Worm (Caenorhabditis elegans) whole organism, L3 larva: Measurements from ENCODE around the gene C23H3.5.
A peak's percentile ranks its signal among the peaks of the same experiment; 100 is the strongest.

ENCODE experiments used
- R02D3.7 ChIP-seq: fragments of 150-350 bp; optimal IDR thresholded peaks from 2 replicates; lab custom pipeline; 2014; ENCODE audit warnings: missing biosample characterization, missing genetic modification characterization
- ZK546.5 ChIP-seq: sonication (generic microtip); optimal IDR thresholded peaks from 2 replicates; lab custom pipeline; 2017; ENCODE audit warnings: missing biosample characterization, missing genetic modification characterization
- aly-2 ChIP-seq: fragments of 150-350 bp; optimal IDR thresholded peaks from 2 replicates; lab custom pipeline; 2014; ENCODE audit warnings: missing biosample characterization, missing genetic modification characterization
- ama-1 ChIP-seq: fragments of 150-350 bp; optimal IDR thresholded peaks from 2 replicates; lab custom pipeline; 2018
- ceh-16 ChIP-seq: sonication (generic microtip); optimal IDR thresholded peaks from 2 replicates; lab custom pipeline; 2017; ENCODE audit warnings: missing biosample characterization, missing genetic modification characterization
- ceh-28 ChIP-seq: fragments of 150-350 bp; optimal IDR thresholded peaks from 2 replicates; lab custom pipeline; 2014; ENCODE audit warnings: missing biosample characterization, missing genetic modification reagents, missing genetic modification characterization
- ceh-82 ChIP-seq: fragments of 150-350 bp; optimal IDR thresholded peaks from 2 replicates; lab custom pipeline; 2014; ENCODE audit warnings: missing biosample characterization, missing genetic modification characterization
- ceh-9 ChIP-seq: sonication (generic microtip); optimal IDR thresholded peaks from 2 replicates; lab custom pipeline; 2018; ENCODE audit warnings: missing biosample characterization, missing genetic modification characterization
- daf-12 ChIP-seq: fragments of 150-350 bp; optimal IDR thresholded peaks from 2 replicates; lab custom pipeline; 2014; ENCODE audit warnings: missing biosample characterization, missing genetic modification reagents, missing genetic modification characterization
- egl-27 ChIP-seq: sonication (generic microtip); optimal IDR thresholded peaks from 4 replicates; lab custom pipeline; 2017; ENCODE audit warnings: missing biosample characterization, missing genetic modification reagents, missing genetic modification characterization
- egl-5 ChIP-seq: fragments of 150-350 bp; optimal IDR thresholded peaks from 2 replicates; lab custom pipeline; 2017; ENCODE audit warnings: missing biosample characterization, missing genetic modification reagents, missing genetic modification characterization, inconsistent platforms
- elt-1 ChIP-seq: fragments of 150-350 bp; optimal IDR thresholded peaks from 2 replicates; lab custom pipeline; 2014; ENCODE audit warnings: missing biosample characterization, missing genetic modification characterization
- elt-2 ChIP-seq: sonication (generic microtip); optimal IDR thresholded peaks from 2 replicates; lab custom pipeline; 2016; ENCODE audit warnings: missing genetic modification reagents, mild to moderate bottlenecking, missing genetic modification characterization, missing compliant biosample characterization
- elt-3 ChIP-seq, 3 experiments: fragments of 150-350 bp in 1 of 3; sonication (generic microtip) in 2 of 3; optimal IDR thresholded peaks; 2 replicates in 2 of 3; 4 replicates in 1 of 3; lab custom pipeline; 2014 to 2017; ENCODE audit warnings: missing biosample characterization in 3 of 3, missing genetic modification characterization in 3 of 3
- eor-1 ChIP-seq, 2 experiments: fragments of 150-350 bp; optimal IDR thresholded peaks; 2 replicates each; lab custom pipeline; 2014 to 2018; ENCODE audit warnings: missing biosample characterization in 2 of 2, missing genetic modification characterization in 2 of 2
- fkh-10 ChIP-seq: sonication (generic microtip); optimal IDR thresholded peaks from 2 replicates; lab custom pipeline; 2017; ENCODE audit warnings: missing biosample characterization, missing genetic modification reagents, missing genetic modification characterization
- fkh-2 ChIP-seq: fragments of 150-350 bp; optimal IDR thresholded peaks from 2 replicates; lab custom pipeline; 2014; ENCODE audit warnings: missing biosample characterization, missing genetic modification reagents, missing genetic modification characterization
- fos-1 ChIP-seq: fragments of 150-350 bp; optimal IDR thresholded peaks from 2 replicates; lab custom pipeline; 2014; ENCODE audit warnings: missing biosample characterization, missing genetic modification characterization
- hmg-11 ChIP-seq: sonication (generic microtip); optimal IDR thresholded peaks from 2 replicates; lab custom pipeline; 2016; ENCODE audit warnings: missing genetic modification characterization, missing compliant biosample characterization
- jun-1 ChIP-seq: fragments of 150-350 bp; optimal IDR thresholded peaks from 2 replicates; lab custom pipeline; 2014; ENCODE audit warnings: missing biosample characterization, missing genetic modification reagents, missing genetic modification characterization
- lin-15B ChIP-seq: fragments of 150-350 bp; optimal IDR thresholded peaks from 2 replicates; lab custom pipeline; 2014; ENCODE audit warnings: missing biosample characterization, missing genetic modification characterization
- lin-39 ChIP-seq: fragments of 150-350 bp; optimal IDR thresholded peaks from 2 replicates; lab custom pipeline; 2018; ENCODE audit warnings: missing biosample characterization, missing genetic modification reagents, missing genetic modification characterization
- lsy-12 ChIP-seq: sonication (generic microtip); optimal IDR thresholded peaks from 2 replicates; lab custom pipeline; 2016; ENCODE audit warnings: mild to moderate bottlenecking, missing genetic modification characterization, missing compliant biosample characterization
- mdl-1 ChIP-seq: fragments of 150-350 bp; optimal IDR thresholded peaks from 2 replicates; lab custom pipeline; 2014; ENCODE audit warnings: missing biosample characterization, missing genetic modification characterization
- mml-1 ChIP-seq: fragments of 150-350 bp; sonication (generic microtip); optimal IDR thresholded peaks from 3 replicates; lab custom pipeline; 2014; ENCODE audit warnings: missing biosample characterization, missing genetic modification characterization
- nfya-1 ChIP-seq: sonication (generic microtip); optimal IDR thresholded peaks from 2 replicates; lab custom pipeline; 2017; ENCODE audit warnings: missing genetic modification characterization, mild to moderate bottlenecking, missing compliant biosample characterization, antibody characterized with exemption, moderate library complexity; ENCODE audit not compliant: insufficient read depth
- nhr-11 ChIP-seq: fragments of 150-350 bp; optimal IDR thresholded peaks from 2 replicates; lab custom pipeline; 2014; ENCODE audit warnings: missing biosample characterization, missing genetic modification characterization
- nhr-12 ChIP-seq: fragments of 150-350 bp; optimal IDR thresholded peaks from 2 replicates; lab custom pipeline; 2014; ENCODE audit warnings: missing biosample characterization, missing genetic modification characterization
- nhr-23 ChIP-seq: fragments of 150-350 bp; optimal IDR thresholded peaks from 2 replicates; lab custom pipeline; 2014; ENCODE audit warnings: missing biosample characterization, missing genetic modification reagents, missing genetic modification characterization
- nhr-25 ChIP-seq: sonication (generic microtip); optimal IDR thresholded peaks from 2 replicates; lab custom pipeline; 2017; ENCODE audit warnings: missing biosample characterization, missing genetic modification characterization
- nhr-28 ChIP-seq: fragments of 150-350 bp; optimal IDR thresholded peaks from 2 replicates; lab custom pipeline; 2014; ENCODE audit warnings: missing biosample characterization, missing genetic modification characterization
- nhr-43 ChIP-seq: sonication (generic microtip); optimal IDR thresholded peaks from 2 replicates; lab custom pipeline; 2016; ENCODE audit warnings: mild to moderate bottlenecking, missing genetic modification characterization, missing compliant biosample characterization; ENCODE audit not compliant: poor library complexity, severe bottlenecking
- nhr-67 ChIP-seq: fragments of 150-350 bp; optimal IDR thresholded peaks from 2 replicates; lab custom pipeline; 2014; ENCODE audit warnings: missing biosample characterization, missing genetic modification characterization
- nhr-77 ChIP-seq: fragments of 150-350 bp; optimal IDR thresholded peaks from 2 replicates; lab custom pipeline; 2014; ENCODE audit warnings: missing biosample characterization, missing genetic modification characterization
- pha-4 ChIP-seq: fragments of 150-350 bp; optimal IDR thresholded peaks from 2 replicates; lab custom pipeline; 2014; ENCODE audit warnings: missing biosample characterization, missing genetic modification reagents, missing genetic modification characterization
- pqm-1 ChIP-seq: fragments of 150-350 bp; optimal IDR thresholded peaks from 2 replicates; lab custom pipeline; 2017; ENCODE audit warnings: missing biosample characterization, missing genetic modification characterization, inconsistent platforms
- sea-2 ChIP-seq: fragments of 150-350 bp; sonication (generic microtip); optimal IDR thresholded peaks from 4 replicates; lab custom pipeline; 2014; ENCODE audit warnings: missing biosample characterization, missing genetic modification reagents, missing genetic modification characterization
- skn-1 ChIP-seq: fragments of 150-350 bp; optimal IDR thresholded peaks from 2 replicates; lab custom pipeline; 2014; ENCODE audit warnings: missing biosample characterization, missing genetic modification characterization
- snpc-4 ChIP-seq: fragments of 150-350 bp; optimal IDR thresholded peaks from 2 replicates; lab custom pipeline; 2014; ENCODE audit warnings: missing biosample characterization, missing genetic modification characterization
- tbx-2 ChIP-seq: sonication (generic microtip); optimal IDR thresholded peaks from 2 replicates; lab custom pipeline; 2016; ENCODE audit warnings: mild to moderate bottlenecking, missing genetic modification characterization, missing compliant biosample characterization
- unc-39 ChIP-seq: sonication (generic microtip); optimal IDR thresholded peaks from 4 replicates; lab custom pipeline; 2017; ENCODE audit warnings: missing biosample characterization, missing genetic modification characterization
- unc-62 ChIP-seq: fragments of 150-350 bp; sonication (generic microtip); optimal IDR thresholded peaks from 4 replicates; lab custom pipeline; 2014; ENCODE audit warnings: missing biosample characterization, missing genetic modification reagents, missing genetic modification characterization
- zag-1 ChIP-seq: fragments of 150-350 bp; optimal IDR thresholded peaks from 2 replicates; lab custom pipeline; 2014; ENCODE audit warnings: missing biosample characterization, missing genetic modification characterization
- ztf-4 ChIP-seq: fragments of 150-350 bp; optimal IDR thresholded peaks from 2 replicates; lab custom pipeline; 2014; ENCODE audit warnings: missing biosample characterization, missing genetic modification characterization

C23H3.5 gene

DNA sequence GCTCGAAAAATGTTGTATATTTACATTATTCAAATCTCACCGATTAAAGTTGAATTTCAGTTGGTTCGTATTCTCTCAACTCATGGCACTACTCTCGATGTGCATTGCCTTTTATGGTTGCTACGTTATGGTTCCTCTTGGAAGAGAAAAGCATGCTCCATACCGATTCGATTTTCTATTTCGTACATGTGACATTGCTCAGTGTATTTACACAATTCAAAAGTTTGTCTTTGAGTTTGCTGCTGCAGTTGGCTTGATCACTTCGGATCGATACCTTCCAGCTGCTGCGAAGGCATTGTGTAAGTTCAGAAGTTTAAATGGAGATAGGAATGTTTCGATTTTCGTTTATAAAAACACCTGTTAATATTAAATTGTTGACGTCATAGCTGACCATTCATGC is 39.2 kb upstream of the C23H3.5 start:
- TF ChIP-seq fkh-2 (tag; lab: Kevin White, UChicago) (no peak), ceh-9 (tag; lab: Kevin White, UChicago) (no peak), egl-27 (tag; lab: Kevin White, UChicago) (no peak), nhr-43 (tag; lab: Kevin White, UChicago) (no peak), lin-39 (tag; lab: Kevin White, UChicago) (no peak)

DNA sequence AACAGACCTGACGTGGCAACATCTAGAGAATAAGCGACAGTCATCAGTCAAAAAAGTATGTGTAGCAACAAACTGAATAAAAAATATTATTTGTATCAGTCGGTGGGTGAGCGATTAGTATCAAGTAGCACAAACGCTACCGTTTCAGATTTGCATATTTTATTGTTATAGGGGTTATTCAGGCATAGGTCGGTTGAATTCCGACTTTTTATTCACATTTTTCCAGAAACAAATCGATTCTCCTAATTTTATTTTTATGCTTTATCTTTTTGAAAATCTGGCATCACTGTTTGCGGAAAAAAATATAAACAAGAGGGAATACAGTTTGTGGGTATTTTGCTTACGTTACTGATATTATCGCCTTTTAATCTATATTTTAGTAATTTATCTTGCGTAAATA is 35.6 kb upstream of the C23H3.5 start, which contains the start of gene best-4:
best-4 (minus strand) TSS at position 101 of the 400 bp plus-strand sequence.
- TF ChIP-seq ceh-28 (tag; lab: Kevin White, UChicago): no peak
- TF ChIP-seq tbx-2 (tag; lab: Kevin White, UChicago): no peak
- TF ChIP-seq egl-5: no peak
- TF ChIP-seq lin-15B (tag; lab: Kevin White, UChicago): no peak
- TF ChIP-seq nhr-43 (tag; lab: Kevin White, UChicago): no peak
- no peak for TF ChIP-seq eor-1 (tag; optimal IDR thresholded peaks at IDR 0.05; lab: Kevin White, UChicago)
- TF ChIP-seq lin-39 (tag; lab: Kevin White, UChicago): no peak
- no peak for TF ChIP-seq nhr-67 (tag; lab: Kevin White, UChicago)
- TF ChIP-seq daf-12 (tag; lab: Kevin White, UChicago): no peak
- TF ChIP-seq fos-1: no peak
- no peak for TF ChIP-seq ceh-16 (tag; lab: Kevin White, UChicago)
- TF ChIP-seq pqm-1 (tag; lab: Kevin White, UChicago): no peak
- TF ChIP-seq nfya-1 (tag; lab: Kevin White, UChicago): no peak
- TF ChIP-seq zag-1 (tag; lab: Kevin White, UChicago): no peak
- TF ChIP-seq fkh-10: no peak
- TF ChIP-seq hmg-11: no peak

- TF ChIP-seq unc-62 (GFP tag; lab: Kevin White, UChicago): no peak
- no peak for TF ChIP-seq nhr-23
- TF ChIP-seq fkh-2 (tag; lab: Kevin White, UChicago): no peak
- TF ChIP-seq sea-2 (GFP tag; lab: Kevin White, UChicago): no peak
- TF ChIP-seq jun-1 (tag; lab: Kevin White, UChicago): no peak
- no peak for TF ChIP-seq unc-39
- TF ChIP-seq mdl-1 (tag; lab: Kevin White, UChicago): no peak
- no peak for TF ChIP-seq pqm-1 (tag; lab: Kevin White, UChicago)
- no peak for TF ChIP-seq elt-1 (tag; lab: Kevin White, UChicago)
Observed at ce11 chrII:12685-13084, 34.7 kb upstream of the C23H3.5 start, which contains the start of gene best-3. TSS of gene best-3 (plus strand) at chrII:12985.

ce11 chrII:18787-19186 is 28.6 kb upstream of the C23H3.5 start:
- TF ChIP-seq R02D3.7 (peak; percentile 12), lin-15B (tag; lab: Kevin White, UChicago) (peak; percentile 58), ceh-28 (tag; lab: Kevin White, UChicago) (peak; percentile 60), nhr-43 (tag; lab: Kevin White, UChicago) (peak; percentile 56), snpc-4 (peak; percentile 51), ceh-82 (tag; lab: Kevin White, UChicago) (no peak), ama-1 (no peak), nfya-1 (tag; lab: Kevin White, UChicago) (peak; percentile 75), aly-2 (no peak), daf-12 (tag; lab: Kevin White, UChicago) (no peak), ZK546.5 (tag; lab: Kevin White, UChicago) (no peak), ztf-4 (tag; lab: Kevin White, UChicago) (peak; percentile 46), nhr-67 (tag; lab: Kevin White, UChicago) (no peak), egl-27 (tag; lab: Kevin White, UChicago) (no peak), egl-5 (peak; percentile 85), nhr-77 (no peak), nhr-12 (tag; lab: Kevin White, UChicago) (no peak), sea-2 (GFP tag; lab: Kevin White, UChicago) (no peak), nhr-11 (no peak), elt-3 (tag; optimal IDR thresholded peaks at IDR 0.05; lab: Kevin White, UChicago) (peak in 1 of 3 experiments; percentile 61), nhr-23 (peak; percentile 81), nhr-25 (tag; lab: Kevin White, UChicago) (peak; percentile 95), ceh-9 (tag; lab: Kevin White, UChicago) (no peak), nhr-28 (no peak), elt-2 (tag; lab: Kevin White, UChicago) (peak; percentile 66), unc-39 (no peak), zag-1 (tag; lab: Kevin White, UChicago) (no peak), lin-39 (tag; lab: Kevin White, UChicago) (peak; percentile 85), mdl-1 (tag; lab: Kevin White, UChicago) (peak; percentile 68), pha-4 (tag; lab: Kevin White, UChicago) (no peak), fkh-2 (tag; lab: Kevin White, UChicago) (no peak), fkh-10 (no peak), lsy-12 (peak; percentile 26), pqm-1 (tag; lab: Kevin White, UChicago) (peak; percentile 9), mml-1 (tag; lab: Kevin White, UChicago) (no peak), skn-1 (tag; lab: Kevin White, UChicago) (no peak), ceh-16 (tag; lab: Kevin White, UChicago) (no peak), elt-1 (tag; lab: Kevin White, UChicago) (no peak)
